Worm (Caenorhabditis elegans): ENCODE results near the gene srh-71.

ce11 chrII:3135293-3135692 is 12.0 kb downstream of the srh-71 start:
- TF ChIP-seq nhr-11 (tag; optimal IDR thresholded peaks at IDR 0.05) (no peak), ztf-4 (tag; optimal IDR thresholded peaks at IDR 0.05) (no peak), unc-62 (GFP tag; optimal IDR thresholded peaks at IDR 0.05) (no peak), fkh-10 (GFP tag; optimal IDR thresholded peaks at IDR 0.05) (no peak), nhr-28 (tag; optimal IDR thresholded peaks at IDR 0.05) (no peak), ztf-11 (tag; optimal IDR thresholded peaks at IDR 0.05) (no peak), unc-39 (tag; optimal IDR thresholded peaks at IDR 0.05) (no peak)
